Worm (Caenorhabditis elegans) whole organism, L2 larva: ENCODE measurements around the gene tbx-32.

ENCODE experiments used
- C34F6.9 ChIP-seq: fragments of 150-350 bp; optimal IDR thresholded peaks from 2 replicates; lab custom pipeline; 2014; ENCODE audit warnings: missing biosample characterization, missing genetic modification characterization
- R02D3.7 ChIP-seq: fragments of 150-350 bp; optimal IDR thresholded peaks from 2 replicates; lab custom pipeline; 2014; ENCODE audit warnings: missing biosample characterization, missing genetic modification characterization
- Y55F3AM.14 ChIP-seq: fragments of 200-800 bp; sonication (Bioruptor generic); optimal IDR thresholded peaks from 2 replicates; lab custom pipeline; 2018; ENCODE audit warnings: mild to moderate bottlenecking, missing genetic modification characterization, missing compliant biosample characterization
- ZK546.5 ChIP-seq: sonication (generic microtip); optimal IDR thresholded peaks from 2 replicates; lab custom pipeline; 2017; ENCODE audit warnings: missing biosample characterization, missing genetic modification characterization
- alr-1 ChIP-seq: fragments of 150-350 bp; optimal IDR thresholded peaks from 2 replicates; lab custom pipeline; 2014; ENCODE audit warnings: missing biosample characterization, missing genetic modification characterization
- aly-2 ChIP-seq: fragments of 150-350 bp; optimal IDR thresholded peaks from 2 replicates; lab custom pipeline; 2014; ENCODE audit warnings: missing biosample characterization, missing genetic modification characterization
- ama-1 ChIP-seq: fragments of 150-350 bp; optimal IDR thresholded peaks from 2 replicates; lab custom pipeline; 2018; ENCODE audit warnings: inconsistent platforms
- ceh-16 ChIP-seq: fragments of 150-350 bp; optimal IDR thresholded peaks from 2 replicates; lab custom pipeline; 2014; ENCODE audit warnings: missing biosample characterization, missing genetic modification characterization
- ceh-82 ChIP-seq: fragments of 150-350 bp; optimal IDR thresholded peaks from 2 replicates; lab custom pipeline; 2014; ENCODE audit warnings: missing biosample characterization, missing genetic modification characterization
- crh-2 ChIP-seq: sonication (generic microtip); optimal IDR thresholded peaks from 2 replicates; lab custom pipeline; 2017; ENCODE audit warnings: missing biosample characterization, missing genetic modification characterization
- dmd-4 ChIP-seq: sonication (generic microtip); optimal IDR thresholded peaks from 2 replicates; lab custom pipeline; 2017; ENCODE audit warnings: missing biosample characterization, missing genetic modification characterization
- egl-27 ChIP-seq: sonication (generic microtip); optimal IDR thresholded peaks from 3 replicates; lab custom pipeline; 2017; ENCODE audit warnings: missing biosample characterization, missing genetic modification reagents, missing genetic modification characterization
- elt-1 ChIP-seq: fragments of 150-350 bp; optimal IDR thresholded peaks from 2 replicates; lab custom pipeline; 2014; ENCODE audit warnings: missing biosample characterization, missing genetic modification characterization
- elt-3 ChIP-seq: sonication (generic microtip); optimal IDR thresholded peaks from 2 replicates; lab custom pipeline; 2017; ENCODE audit warnings: missing biosample characterization, missing genetic modification characterization
- gmeb-1 ChIP-seq: fragments of 150-350 bp; optimal IDR thresholded peaks from 2 replicates; lab custom pipeline; 2014; ENCODE audit warnings: missing biosample characterization, missing genetic modification characterization
- lin-11 ChIP-seq: fragments of 150-350 bp; sonication (generic microtip); optimal IDR thresholded peaks from 2 replicates; lab custom pipeline; 2014; ENCODE audit warnings: missing biosample characterization, missing genetic modification characterization, inconsistent platforms, mixed read lengths
- lin-13 ChIP-seq: fragments of 150-350 bp; optimal IDR thresholded peaks from 2 replicates; lab custom pipeline; 2014; ENCODE audit warnings: missing biosample characterization, missing genetic modification reagents, missing genetic modification characterization
- lin-39 ChIP-seq: fragments of 150-350 bp; optimal IDR thresholded peaks from 2 replicates; lab custom pipeline; 2014; ENCODE audit warnings: missing biosample characterization, missing genetic modification reagents, missing genetic modification characterization
- lsy-2 ChIP-seq, 2 experiments: fragments of 150-350 bp in 1 of 2; sonication (generic microtip) in 1 of 2; optimal IDR thresholded peaks; 2 replicates each; lab custom pipeline; 2014 to 2017; ENCODE audit warnings: missing biosample characterization in 2 of 2, missing genetic modification characterization in 2 of 2
- mab-5 ChIP-seq: fragments of 150-350 bp; optimal IDR thresholded peaks from 2 replicates; lab custom pipeline; 2014; ENCODE audit warnings: missing biosample characterization, missing genetic modification characterization
- mdl-1 ChIP-seq, 2 experiments: fragments of 150-350 bp in 1 of 2; sonication (generic microtip) in 1 of 2; optimal IDR thresholded peaks; 2 replicates each; lab custom pipeline; 2017; ENCODE audit warnings: missing biosample characterization in 2 of 2, missing genetic modification characterization in 2 of 2
- nhr-10 ChIP-seq: sonication (generic microtip); optimal IDR thresholded peaks from 2 replicates; lab custom pipeline; 2017; ENCODE audit warnings: missing biosample characterization, missing genetic modification characterization
- nhr-11 ChIP-seq: fragments of 150-350 bp; optimal IDR thresholded peaks from 2 replicates; lab custom pipeline; 2014; ENCODE audit warnings: missing biosample characterization, missing genetic modification characterization
- nhr-12 ChIP-seq: fragments of 150-350 bp; optimal IDR thresholded peaks from 2 replicates; lab custom pipeline; 2014; ENCODE audit warnings: missing biosample characterization, missing genetic modification characterization
- nhr-129 ChIP-seq: fragments of 150-350 bp; optimal IDR thresholded peaks from 2 replicates; lab custom pipeline; 2014; ENCODE audit warnings: missing biosample characterization, missing genetic modification characterization
- nhr-21 ChIP-seq: fragments of 150-350 bp; optimal IDR thresholded peaks from 2 replicates; lab custom pipeline; 2014; ENCODE audit warnings: missing biosample characterization, missing genetic modification characterization
- nhr-23 ChIP-seq: fragments of 150-350 bp; optimal IDR thresholded peaks from 2 replicates; lab custom pipeline; 2014; ENCODE audit warnings: missing biosample characterization, missing genetic modification reagents, missing genetic modification characterization
- nhr-25 ChIP-seq: fragments of 150-350 bp; sonication (generic microtip); optimal IDR thresholded peaks from 3 replicates; lab custom pipeline; 2014; ENCODE audit warnings: missing biosample characterization, missing genetic modification characterization
- nhr-6 ChIP-seq: fragments of 150-350 bp; optimal IDR thresholded peaks from 2 replicates; lab custom pipeline; 2014; ENCODE audit warnings: missing biosample characterization, missing genetic modification characterization
- peb-1 ChIP-seq: fragments of 150-350 bp; optimal IDR thresholded peaks from 2 replicates; lab custom pipeline; 2014; ENCODE audit warnings: missing biosample characterization, missing genetic modification characterization
- sem-4 ChIP-seq: fragments of 150-350 bp; optimal IDR thresholded peaks from 2 replicates; lab custom pipeline; 2014; ENCODE audit warnings: missing biosample characterization, missing genetic modification reagents, missing genetic modification characterization
- skn-1 ChIP-seq: sonication (generic microtip); optimal IDR thresholded peaks from 2 replicates; lab custom pipeline; 2017; ENCODE audit warnings: missing biosample characterization, missing genetic modification characterization
- sma-3 ChIP-seq: sonication (generic microtip); optimal IDR thresholded peaks from 2 replicates; lab custom pipeline; 2016; ENCODE audit warnings: missing genetic modification reagents, missing genetic modification characterization, missing compliant biosample characterization
- unc-39 ChIP-seq: fragments of 150-350 bp; optimal IDR thresholded peaks from 2 replicates; lab custom pipeline; 2014; ENCODE audit warnings: missing biosample characterization, missing genetic modification characterization
- unc-55 ChIP-seq: fragments of 150-350 bp; sonication (generic microtip); optimal IDR thresholded peaks from 3 replicates; lab custom pipeline; 2014; ENCODE audit warnings: missing biosample characterization, missing genetic modification reagents, missing genetic modification characterization
- unc-62 ChIP-seq: fragments of 150-350 bp; optimal IDR thresholded peaks from 2 replicates; lab custom pipeline; 2014; ENCODE audit warnings: missing biosample characterization, missing genetic modification reagents, missing genetic modification characterization
- ztf-1 ChIP-seq: fragments of 200-800 bp; sonication (Bioruptor generic); conservative IDR thresholded peaks from 2 replicates; pipeline ENCODE4 v1.3.6; 2022; ENCODE audit warnings: missing genetic modification characterization, missing compliant biosample characterization
- ztf-11 ChIP-seq: sonication (generic microtip); optimal IDR thresholded peaks from 2 replicates; lab custom pipeline; 2017; ENCODE audit warnings: missing biosample characterization, missing genetic modification characterization
- ztf-4 ChIP-seq: fragments of 150-350 bp; optimal IDR thresholded peaks from 2 replicates; lab custom pipeline; 2014; ENCODE audit warnings: missing biosample characterization, missing genetic modification characterization

tbx-32 gene

DNA sequence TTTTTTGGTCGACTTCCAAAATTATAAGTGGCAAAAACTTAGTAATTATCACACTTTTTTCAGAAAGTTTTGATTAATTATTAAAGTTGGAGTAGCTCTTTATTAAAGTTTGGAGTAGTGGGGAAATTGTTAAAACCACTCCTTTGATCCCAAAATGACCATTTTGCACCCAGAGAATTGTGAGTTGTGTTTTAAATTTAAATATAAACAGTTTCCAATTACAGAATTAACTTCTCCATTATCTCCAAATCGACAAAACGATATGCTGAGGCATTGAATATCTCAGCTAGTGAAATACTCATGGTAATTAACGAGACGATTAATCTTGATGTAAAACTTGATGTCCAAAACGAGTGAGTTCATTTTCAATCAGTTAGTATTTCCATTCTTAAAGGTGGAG, 27.5 kb upstream of the tbx-32 start, which contains the start of gene fbxb-58:
Gene fbxb-58, plus strand, starts transcription at position 301 of the 400 bp plus-strand sequence.
- no peak for TF ChIP-seq aly-2 (tag; lab: Kevin White, UChicago)
- no peak for TF ChIP-seq ama-1 (lab: Kevin White, UChicago)
- no peak for TF ChIP-seq C34F6.9
- no peak for TF ChIP-seq skn-1 (tag; lab: Kevin White, UChicago)
- no peak for TF ChIP-seq lin-13 (GFP tag; lab: Kevin White, UChicago)
- no peak for TF ChIP-seq nhr-12 (tag; lab: Kevin White, UChicago)
- TF ChIP-seq egl-27 (tag; lab: Kevin White, UChicago), result no peak
- TF ChIP-seq lsy-2 (tag; optimal IDR thresholded peaks at IDR 0.05; lab: Kevin White, UChicago), result no peak
- TF ChIP-seq nhr-6, result no peak
- no peak for TF ChIP-seq nhr-25 (tag; lab: Kevin White, UChicago)
- no peak for TF ChIP-seq mab-5
- no peak for TF ChIP-seq ceh-82 (tag; lab: Kevin White, UChicago)
- no peak for TF ChIP-seq elt-1 (tag; lab: Kevin White, UChicago)
- TF ChIP-seq gmeb-1, result no peak
- TF ChIP-seq nhr-21, result no peak
- TF ChIP-seq mdl-1 (tag; optimal IDR thresholded peaks at IDR 0.05; lab: Kevin White, UChicago), result no peak
- no peak for TF ChIP-seq elt-3 (tag; lab: Kevin White, UChicago)

ce11 chrX:1629746-1630145, 25.6 kb upstream of the tbx-32 start:
- no peak for TF ChIP-seq ztf-4 (tag; lab: Kevin White, UChicago)
- TF ChIP-seq ZK546.5 (tag; lab: Kevin White, UChicago), result no peak
- no peak for TF ChIP-seq egl-27 (tag; lab: Kevin White, UChicago)

- TF ChIP-seq crh-2 (tag; lab: Kevin White, UChicago), result no peak
- no peak for TF ChIP-seq unc-39 (tag; lab: Kevin White, UChicago)
- TF ChIP-seq lsy-2 (tag; optimal IDR thresholded peaks at IDR 0.05; lab: Kevin White, UChicago), result no peak
- no peak for TF ChIP-seq nhr-11
- no peak for TF ChIP-seq nhr-25 (tag; lab: Kevin White, UChicago)
- TF ChIP-seq alr-1 (tag; lab: Kevin White, UChicago), result no peak
- TF ChIP-seq unc-62 (GFP tag; lab: Kevin White, UChicago), result no peak
- TF ChIP-seq dmd-4, result no peak
- no peak for TF ChIP-seq ceh-82 (tag; lab: Kevin White, UChicago)
- TF ChIP-seq lin-11 (tag; lab: Kevin White, UChicago), result no peak
- TF ChIP-seq ama-1 (lab: Kevin White, UChicago), result no peak
- TF ChIP-seq nhr-23 (tag; lab: Kevin White, UChicago), result no peak
- no peak for TF ChIP-seq ztf-1
- TF ChIP-seq lin-39 (tag; lab: Kevin White, UChicago), result no peak
- TF ChIP-seq unc-55 (GFP tag; lab: Kevin White, UChicago), result no peak
- TF ChIP-seq Y55F3AM.14 (GFP tag; lab: Kevin White, UChicago), result no peak
- TF ChIP-seq nhr-21, result no peak
- no peak for TF ChIP-seq sem-4 (tag; lab: Kevin White, UChicago)
- no peak for TF ChIP-seq nhr-6
These were observed 24.3 kb upstream of the tbx-32 start, which contains the start of gene ZK380.2 for ce11 chrX:1630881-1631516. Gene ZK380.2 (plus strand): TSS chrX:1631466.

- TF ChIP-seq dmd-4, result no peak
- no peak for TF ChIP-seq nhr-129
- no peak for TF ChIP-seq lin-13 (GFP tag; lab: Kevin White, UChicago)
- no peak for TF ChIP-seq lin-11 (tag; lab: Kevin White, UChicago)
- no peak for TF ChIP-seq ceh-16 (tag; lab: Kevin White, UChicago)
- no peak for TF ChIP-seq peb-1 (tag; lab: Kevin White, UChicago)
These were observed 11.7 kb upstream of the tbx-32 start for ce11 chrX:1643442-1644096.

DNA sequence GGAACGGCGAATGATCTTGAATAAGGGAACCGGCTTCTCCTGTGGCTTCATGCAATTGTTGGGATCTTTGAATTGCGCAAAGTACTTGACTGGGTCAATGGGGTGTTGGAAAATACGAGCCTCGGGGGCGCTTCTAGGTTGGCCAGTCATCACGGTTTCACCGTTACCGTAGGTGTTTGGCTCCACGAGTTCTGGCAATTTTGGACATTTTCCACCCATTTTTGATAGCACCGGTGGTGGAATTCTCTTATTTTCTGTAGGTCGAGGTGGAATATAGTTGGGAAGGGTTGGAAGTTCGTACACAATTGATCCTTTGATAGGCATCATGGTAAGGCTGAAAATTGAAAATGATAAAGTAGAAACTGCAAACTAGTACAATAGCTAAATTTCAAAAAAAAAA, 3.6 kb upstream of the tbx-32 start, which contains the start of gene ZK380.4:
Gene ZK380.4, minus strand, starts transcription at position 327 of the 400 bp plus-strand sequence.
- TF ChIP-seq mab-5 (no peak), sem-4 (tag; lab: Kevin White, UChicago) (no peak), nhr-10 (tag; lab: Kevin White, UChicago) (no peak), nhr-12 (tag; lab: Kevin White, UChicago) (no peak), dmd-4 (no peak), gmeb-1 (no peak), sma-3 (GFP tag; lab: Kevin White, UChicago) (no peak), nhr-23 (tag; lab: Kevin White, UChicago) (no peak), nhr-6 (no peak), ztf-11 (no peak), elt-1 (tag; lab: Kevin White, UChicago) (no peak), R02D3.7 (tag; lab: Kevin White, UChicago) (no peak), C34F6.9 (no peak), ceh-82 (tag; lab: Kevin White, UChicago) (no peak), egl-27 (tag; lab: Kevin White, UChicago) (no peak), ztf-1 (no peak), lin-11 (tag; lab: Kevin White, UChicago) (no peak), lin-39 (tag; lab: Kevin White, UChicago) (no peak), Y55F3AM.14 (GFP tag; lab: Kevin White, UChicago) (no peak), nhr-11 (no peak)
- TF ChIP-seq, all 48 proteins: peak for 0
